Worm (Caenorhabditis elegans): ENCODE results near the gene F56D2.2.

F56D2.2 gene

DNA sequence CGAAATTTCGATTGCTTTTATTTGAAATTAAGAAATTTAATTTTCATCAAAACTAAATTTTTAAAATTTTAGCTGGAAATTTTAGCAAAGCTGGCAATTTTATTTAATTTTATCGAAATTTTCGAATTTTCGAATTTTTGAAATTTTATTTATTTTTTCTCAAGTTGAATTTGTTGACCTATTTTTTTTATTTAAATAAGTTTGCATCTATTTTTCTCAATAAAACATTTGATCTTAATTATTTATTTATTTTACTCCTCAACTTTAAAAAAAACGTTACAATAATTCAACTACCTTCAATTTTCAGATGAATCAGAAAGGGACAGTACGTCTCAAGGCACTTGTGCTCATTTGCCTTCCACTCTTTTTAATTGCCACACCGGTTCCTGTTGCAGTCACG lies 37.8 kb downstream of the F56D2.2 start, which contains the start of gene daf-4:
TSS of gene daf-4 (plus strand) at position 301 of the 400 bp plus-strand sequence.
- TF ChIP-seq snpc-4 (tag; optimal IDR thresholded peaks at IDR 0.05) (no peak), unc-55 (GFP tag; optimal IDR thresholded peaks at IDR 0.05) (no peak), lin-11 (tag; optimal IDR thresholded peaks at IDR 0.05) (no peak), lin-39 (tag; optimal IDR thresholded peaks at IDR 0.05) (no peak), sma-9 (GFP tag; optimal IDR thresholded peaks at IDR 0.05) (no peak), sma-9 (tag; optimal IDR thresholded peaks at IDR 0.05) (no peak), lsy-2 (tag; optimal IDR thresholded peaks at IDR 0.05) (no peak), F13H6.1 (tag; optimal IDR thresholded peaks at IDR 0.05) (no peak), ama-1 (optimal IDR thresholded peaks at IDR 0.05) (no peak), ztf-4 (tag; optimal IDR thresholded peaks at IDR 0.05) (no peak), gmeb-1 (tag; optimal IDR thresholded peaks at IDR 0.05) (no peak), Y55F3AM.14 (GFP tag; optimal IDR thresholded peaks at IDR 0.05) (no peak), unc-39 (tag; optimal IDR thresholded peaks at IDR 0.05) (no peak), sma-3 (GFP tag; optimal IDR thresholded peaks at IDR 0.05) (no peak), elt-3 (tag; optimal IDR thresholded peaks at IDR 0.05) (no peak), nhr-237 (tag; optimal IDR thresholded peaks at IDR 0.05) (no peak), nhr-129 (tag; optimal IDR thresholded peaks at IDR 0.05) (no peak), zag-1 (tag; optimal IDR thresholded peaks at IDR 0.05) (no peak), nhr-10 (tag; optimal IDR thresholded peaks at IDR 0.05) (no peak), lin-13 (GFP tag; optimal IDR thresholded peaks at IDR 0.05) (no peak)

DNA sequence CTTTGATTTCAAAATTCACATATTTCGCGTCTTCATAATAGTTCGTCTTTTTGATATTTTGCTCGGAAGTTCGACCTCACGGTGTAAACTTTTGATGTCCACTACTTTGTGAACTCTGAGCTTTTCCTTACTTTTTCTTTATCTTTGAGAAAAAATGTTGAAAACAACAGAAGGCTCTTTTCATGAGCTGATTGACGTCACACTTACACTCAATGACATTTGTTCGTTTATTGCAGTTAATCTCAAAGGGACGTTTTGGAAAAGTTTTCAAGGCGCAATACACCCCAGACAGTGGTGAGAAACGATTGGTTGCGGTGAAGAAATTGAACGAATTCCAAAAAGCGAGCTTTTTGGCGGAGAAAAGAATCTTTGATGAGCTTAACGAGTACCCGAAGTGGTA lies 42.2 kb downstream of the F56D2.2 start:
- TF ChIP-seq nhr-129 (tag; optimal IDR thresholded peaks at IDR 0.05) = peak; percentile 12
- TF ChIP-seq F13H6.1 (tag; optimal IDR thresholded peaks at IDR 0.05) = peak; percentile 38
- no peak for TF ChIP-seq sma-3 (GFP tag; optimal IDR thresholded peaks at IDR 0.05)
- peak; percentile 54 for TF ChIP-seq sma-9 (GFP tag; optimal IDR thresholded peaks at IDR 0.05)
- TF ChIP-seq sma-9 (tag; optimal IDR thresholded peaks at IDR 0.05) = no peak

DNA sequence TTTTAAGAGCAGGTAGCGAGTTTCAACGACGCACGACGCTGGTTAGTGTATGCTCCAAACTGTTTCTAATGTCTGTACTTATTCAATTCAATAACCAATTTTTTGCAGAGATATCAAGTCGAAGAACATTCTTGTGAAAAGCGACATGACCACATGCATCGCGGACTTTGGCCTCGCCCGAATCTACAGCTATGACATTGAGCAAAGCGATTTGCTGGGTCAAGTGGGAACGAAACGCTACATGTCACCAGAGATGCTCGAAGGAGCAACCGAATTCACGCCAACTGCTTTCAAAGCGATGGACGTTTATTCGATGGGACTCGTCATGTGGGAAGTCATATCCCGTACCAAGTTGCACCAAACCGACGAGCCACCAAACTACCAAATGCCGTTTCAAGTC lies 43.3 kb downstream of the F56D2.2 start:
- peak; percentile 33 for TF ChIP-seq nhr-129 (tag; optimal IDR thresholded peaks at IDR 0.05)
- no peak for TF ChIP-seq Y55F3AM.14 (GFP tag; optimal IDR thresholded peaks at IDR 0.05)

DNA sequence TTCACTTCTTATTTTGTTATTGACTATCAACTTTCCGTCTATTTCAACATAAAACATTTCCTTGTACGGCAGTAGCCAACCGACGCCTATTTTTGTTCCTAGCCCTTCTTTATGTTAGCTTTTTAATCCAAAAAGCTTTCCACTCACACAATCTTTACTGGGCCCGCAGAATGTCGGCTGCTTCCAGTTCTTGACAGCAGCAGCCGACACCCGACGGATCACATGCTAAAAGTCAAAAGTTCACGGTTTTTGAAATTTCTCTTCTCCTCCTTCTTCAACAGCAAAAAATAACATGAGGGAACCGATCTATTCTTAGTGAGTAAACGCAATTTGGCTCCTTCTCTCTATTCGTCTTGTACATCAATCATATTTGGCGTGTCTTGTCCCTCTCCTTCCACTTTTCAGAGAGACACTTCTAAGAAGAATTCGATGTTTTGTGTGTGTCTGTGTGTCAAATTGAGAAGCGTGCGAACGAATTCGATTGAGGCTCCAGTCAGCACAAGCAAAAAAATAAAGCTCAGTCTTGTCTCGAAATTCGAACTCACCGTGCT lies 45.4 kb downstream of the F56D2.2 start:
- TF ChIP-seq mdl-1 (tag; optimal IDR thresholded peaks at IDR 0.05) = peak in 1 of 2 experiments; percentile 12
- peak; percentile 23 for TF ChIP-seq zag-1 (tag; optimal IDR thresholded peaks at IDR 0.05)
- no peak for TF ChIP-seq ztf-1 (GFP tag; conservative IDR thresholded peaks at IDR 0.05)
- TF ChIP-seq unc-39 (tag; optimal IDR thresholded peaks at IDR 0.05) = no peak
- no peak for TF ChIP-seq crh-2 (tag; optimal IDR thresholded peaks at IDR 0.05)
- no peak for TF ChIP-seq nhr-25 (tag; optimal IDR thresholded peaks at IDR 0.05)
- TF ChIP-seq unc-55 (GFP tag; optimal IDR thresholded peaks at IDR 0.05) = peak; percentile 54
- peak in 1 of 2 experiments; percentile 10 for TF ChIP-seq lsy-2 (tag; optimal IDR thresholded peaks at IDR 0.05)
- no peak for TF ChIP-seq gmeb-1 (tag; optimal IDR thresholded peaks at IDR 0.05)
- TF ChIP-seq sma-9 (GFP tag; optimal IDR thresholded peaks at IDR 0.05) = peak; percentile 57
- no peak for TF ChIP-seq sma-9 (tag; optimal IDR thresholded peaks at IDR 0.05)
- peak; percentile 47 for TF ChIP-seq C34F6.9 (tag; optimal IDR thresholded peaks at IDR 0.05)
- peak; percentile 91 for TF ChIP-seq snpc-4 (tag; optimal IDR thresholded peaks at IDR 0.05)
- TF ChIP-seq nhr-129 (tag; optimal IDR thresholded peaks at IDR 0.05) = peak; percentile 1
- no peak for TF ChIP-seq mab-5 (tag; optimal IDR thresholded peaks at IDR 0.05)
- no peak for TF ChIP-seq elt-1 (tag; optimal IDR thresholded peaks at IDR 0.05)
- peak; percentile 2 for TF ChIP-seq ztf-4 (tag; optimal IDR thresholded peaks at IDR 0.05)
- TF ChIP-seq lin-13 (GFP tag; optimal IDR thresholded peaks at IDR 0.05) = peak; percentile 38

DNA sequence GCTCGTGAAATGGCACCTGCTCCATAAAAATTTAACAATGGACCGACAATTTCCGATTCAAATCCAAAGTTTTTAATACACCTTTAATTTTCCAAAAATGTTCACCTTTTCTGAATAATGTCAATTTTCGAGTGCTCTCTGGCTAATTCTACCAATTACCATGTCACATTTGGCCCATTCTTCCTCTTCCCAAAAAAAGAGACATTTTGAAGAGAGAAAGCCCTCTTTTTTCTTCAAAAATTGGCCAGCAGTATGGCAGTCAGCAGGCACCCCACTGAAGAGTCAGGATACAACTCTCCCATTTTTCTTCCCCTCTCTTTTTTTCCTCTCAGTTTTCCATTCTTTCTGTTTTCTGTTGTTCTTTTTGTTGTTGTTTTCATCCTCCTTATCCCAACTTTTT lies 47.4 kb downstream of the F56D2.2 start:
- TF ChIP-seq ztf-11 (tag; optimal IDR thresholded peaks at IDR 0.05) = no peak
- no peak for TF ChIP-seq peb-1 (tag; optimal IDR thresholded peaks at IDR 0.05)
- TF ChIP-seq lsy-2 (tag; optimal IDR thresholded peaks at IDR 0.05) = peak in 1 of 2 experiments; percentile 29
- TF ChIP-seq unc-55 (GFP tag; optimal IDR thresholded peaks at IDR 0.05) = peak; percentile 11
- peak; percentile 2 for TF ChIP-seq C34F6.9 (tag; optimal IDR thresholded peaks at IDR 0.05)
- no peak for TF ChIP-seq lin-11 (tag; optimal IDR thresholded peaks at IDR 0.05)
- TF ChIP-seq lin-13 (GFP tag; optimal IDR thresholded peaks at IDR 0.05) = no peak
- no peak for TF ChIP-seq unc-62 (GFP tag; optimal IDR thresholded peaks at IDR 0.05)
- TF ChIP-seq sem-4 (tag; optimal IDR thresholded peaks at IDR 0.05) = no peak

DNA sequence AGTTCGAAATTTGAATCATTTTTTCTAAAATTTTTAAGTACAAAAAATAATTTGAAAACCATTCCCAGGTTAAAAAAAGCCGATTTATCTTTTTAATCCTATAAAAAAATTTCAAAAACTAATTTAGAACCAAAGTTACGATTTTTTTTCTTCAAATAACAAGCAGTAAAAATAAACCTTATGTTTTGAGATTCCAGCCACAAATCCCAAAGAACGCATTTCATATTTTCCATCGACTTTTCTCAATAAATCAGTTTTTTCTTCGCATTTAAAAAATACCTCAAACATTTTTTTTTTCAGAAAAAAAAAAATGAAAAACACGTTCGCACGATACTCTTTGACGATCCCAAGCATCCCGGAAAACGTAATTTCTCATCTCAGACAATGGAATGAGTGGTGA lies 48.1 kb downstream of the F56D2.2 start, which contains the start of gene ckk-1:
TSS of gene ckk-1 (plus strand) at position 301 of the 400 bp plus-strand sequence.
- TF ChIP-seq aly-2 (tag; optimal IDR thresholded peaks at IDR 0.05) (no peak), egl-27 (tag; optimal IDR thresholded peaks at IDR 0.05) (no peak), mbf-1 (tag; optimal IDR thresholded peaks at IDR 0.05) (no peak), dmd-4 (tag; optimal IDR thresholded peaks at IDR 0.05) (no peak), fos-1 (tag; optimal IDR thresholded peaks at IDR 0.05) (no peak), nhr-77 (tag; optimal IDR thresholded peaks at IDR 0.05) (no peak), gmeb-1 (tag; optimal IDR thresholded peaks at IDR 0.05) (no peak), mdl-1 (tag; optimal IDR thresholded peaks at IDR 0.05) (no peak), lsy-2 (tag; optimal IDR thresholded peaks at IDR 0.05) (no peak), alr-1 (tag; optimal IDR thresholded peaks at IDR 0.05) (no peak), lin-39 (tag; optimal IDR thresholded peaks at IDR 0.05) (no peak), nhr-25 (tag; optimal IDR thresholded peaks at IDR 0.05) (no peak), nhr-6 (tag; optimal IDR thresholded peaks at IDR 0.05) (no peak), nhr-129 (tag; optimal IDR thresholded peaks at IDR 0.05) (no peak)

Data from whole organism, L2 larva.